Worm (Caenorhabditis elegans): Measurements from ENCODE around the gene T20B12.3.

T20B12.3 gene

ce11 chrIII:7381546-7382171 is at the start of gene T20B12.3, which contains the start of gene hmg-4 (continued):
- TF ChIP-seq tag-97 (GFP tag; IDR thresholded peaks at IDR 0.05): no peak
- no peak for TF ChIP-seq nhr-77 (tag; optimal IDR thresholded peaks at IDR 0.05)
- no peak for TF ChIP-seq nhr-42 (GFP tag; IDR thresholded peaks at IDR 0.05)
- no peak for TF ChIP-seq lin-1 (GFP tag; IDR thresholded peaks at IDR 0.05)
- TF ChIP-seq attf-4 (tag; optimal IDR thresholded peaks at IDR 0.05): no peak
- no peak for TF ChIP-seq ztf-7 (tag; optimal IDR thresholded peaks at IDR 0.05)
- TF ChIP-seq zfp-3 (GFP tag; conservative IDR thresholded peaks at IDR 0.05): no peak
- TF ChIP-seq lsy-2 (tag; optimal IDR thresholded peaks at IDR 0.05): peak in 1 of 2 experiments; percentile 98
- no peak for TF ChIP-seq F10B5.3 (tag; optimal IDR thresholded peaks at IDR 0.05)
- no peak for TF ChIP-seq duxl-1 (tag; optimal IDR thresholded peaks at IDR 0.05; ENCODE audit: poor library complexity)
- TF ChIP-seq madf-5 (GFP tag; IDR thresholded peaks at IDR 0.05): no peak
- TF ChIP-seq zfp-2 (tag; optimal IDR thresholded peaks at IDR 0.05): no peak
- no peak for TF ChIP-seq lin-13 (GFP tag; optimal IDR thresholded peaks at IDR 0.05)
- no peak for TF ChIP-seq dmd-6 (GFP tag; IDR thresholded peaks at IDR 0.05)
- TF ChIP-seq dve-1 (tag; optimal IDR thresholded peaks at IDR 0.05; ENCODE audit: insufficient read depth): peak; percentile 15
- TF ChIP-seq T20F7.1 (GFP tag; optimal IDR thresholded peaks at IDR 0.05): peak; percentile 44
- TF ChIP-seq egl-43 (GFP tag; IDR thresholded peaks at IDR 0.05): no peak
- TF ChIP-seq nhr-25 (tag; optimal IDR thresholded peaks at IDR 0.05; ENCODE audit: borderline replicate concordance, insufficient read depth): no peak
- no peak for TF ChIP-seq mxl-2 (GFP tag; conservative IDR thresholded peaks at IDR 0.05)
- no peak for TF ChIP-seq Y105C5A.15 (GFP tag; IDR thresholded peaks at IDR 0.05)
- TF ChIP-seq unc-130 (GFP tag; optimal IDR thresholded peaks at IDR 0.05): peak; percentile 34
- TF ChIP-seq ctbp-1 (GFP tag; IDR thresholded peaks at IDR 0.05): no peak
- TF ChIP-seq ZK337.2 (GFP tag; IDR thresholded peaks at IDR 0.05): no peak
- TF ChIP-seq lin-15B (tag; optimal IDR thresholded peaks at IDR 0.05): no peak
- TF ChIP-seq php-3 (GFP tag; IDR thresholded peaks at IDR 0.05): no peak
- no peak for TF ChIP-seq lin-29 (GFP tag; IDR thresholded peaks at IDR 0.05)

ce11 chrIII:7333906-7334531 is 47.9 kb upstream of the T20B12.3 start:
- TF ChIP-seq tra-1 (GFP tag; IDR thresholded peaks at IDR 0.05) (0 out of 2 replicates have a peak, but pooled peaks have one; percentile 37), ctbp-1 (GFP tag; IDR thresholded peaks at IDR 0.05) (0 out of 2 replicates have a peak, but pooled peaks have one; percentile 34), set-16 (GFP tag; IDR thresholded peaks at IDR 0.05) (0 out of 2 replicates have a peak, but pooled peaks have one; percentile 21), hlh-11 (tag; optimal IDR thresholded peaks at IDR 0.05) (peak; percentile 11), dmd-6 (GFP tag; IDR thresholded peaks at IDR 0.05) (peak; percentile 48), hlh-30 (tag; optimal IDR thresholded peaks at IDR 0.05; ENCODE audit: insufficient read depth) (peak; percentile 28), nhr-28 (tag; optimal IDR thresholded peaks at IDR 0.05) (peak; percentile 15)

ce11 chrIII:7335220-7335619 is 46.7 kb upstream of the T20B12.3 start, which contains the start of gene F56C9.10:
Gene F56C9.10 (minus strand): TSS chrIII:7335316.
- TF ChIP-seq mdt-29 (GFP tag; IDR thresholded peaks at IDR 0.05) (peak; percentile 85), T20F7.1 (GFP tag; optimal IDR thresholded peaks at IDR 0.05) (peak; percentile 81), arid-1 (GFP tag; conservative IDR thresholded peaks at IDR 0.05) (peak; percentile 64; the same call in 1 of the 2 replicates), set-16 (GFP tag; IDR thresholded peaks at IDR 0.05) (peak; percentile 65), hif-1 (tag; optimal IDR thresholded peaks at IDR 0.05) (peak in 1 of 2 experiments; percentile 84), ztf-7 (tag; optimal IDR thresholded peaks at IDR 0.05) (no peak), tag-97 (GFP tag; IDR thresholded peaks at IDR 0.05) (no peak), nhr-77 (tag; optimal IDR thresholded peaks at IDR 0.05) (peak; percentile 83), spr-1 (tag; optimal IDR thresholded peaks at IDR 0.05) (peak; percentile 47), zag-1 (tag; optimal IDR thresholded peaks at IDR 0.05) (no peak), ceh-82 (tag; optimal IDR thresholded peaks at IDR 0.05) (no peak), D1046.2 (GFP tag; IDR thresholded peaks at IDR 0.05) (no peak), egl-43 (GFP tag; IDR thresholded peaks at IDR 0.05) (0 out of 2 replicates have a peak, but pooled peaks have one; percentile 5), zip-2 (tag; optimal IDR thresholded peaks at IDR 0.05) (no peak), F10B5.3 (tag; optimal IDR thresholded peaks at IDR 0.05) (no peak), mes-2 (tag; optimal IDR thresholded peaks at IDR 0.05; ENCODE audit: poor library complexity, severe bottlenecking) (peak; percentile 77), egl-27 (tag; optimal IDR thresholded peaks at IDR 0.05) (no peak), jun-1 (tag; optimal IDR thresholded peaks at IDR 0.05) (no peak), gei-8 (GFP tag; optimal IDR thresholded peaks at IDR 0.05) (peak; percentile 63), lin-29 (GFP tag; IDR thresholded peaks at IDR 0.05) (peak; percentile 45; the same call in 1 of the 2 replicates), F26F4.8 (GFP tag; conservative IDR thresholded peaks at IDR 0.05) (no peak), ZK337.2 (GFP tag; IDR thresholded peaks at IDR 0.05) (no peak), ceh-28 (tag; optimal IDR thresholded peaks at IDR 0.05) (no peak)
